Worm (Caenorhabditis elegans): ENCODE results near the gene C08B6.8.

C08B6.8 gene

ce11 chrV:10178166-10178565 lies 43.7 kb downstream of the C08B6.8 start:
- TF ChIP-seq dpl-1 (GFP tag; optimal IDR thresholded peaks at IDR 0.05) (no peak), F33H1.4 (GFP tag; IDR thresholded peaks at IDR 0.05) (no peak), B0336.3 (GFP tag; IDR thresholded peaks at IDR 0.05) (no peak), Y67H2A.10 (GFP tag; conservative IDR thresholded peaks at IDR 0.05) (no peak), ztf-6 (GFP tag; IDR thresholded peaks at IDR 0.05) (no peak), B0019.2 (GFP tag; conservative IDR thresholded peaks at IDR 0.05) (no peak), attf-3 (GFP tag; conservative IDR thresholded peaks at IDR 0.05) (0 out of 2 replicates have a peak, but pooled peaks have one; percentile 18), lsy-27 (tag; optimal IDR thresholded peaks at IDR 0.05; ENCODE audit: borderline replicate concordance, insufficient read depth) (no peak), ets-4 (GFP tag; optimal IDR thresholded peaks at IDR 0.05) (no peak), ceh-27 (GFP tag; optimal IDR thresholded peaks at IDR 0.05) (peak; percentile 56), Y53G8AR.9 (GFP tag; conservative IDR thresholded peaks at IDR 0.05) (no peak), hmg-20 (GFP tag; IDR thresholded peaks at IDR 0.05) (no peak), efl-1 (GFP tag; optimal IDR thresholded peaks at IDR 0.05) (no peak), dpff-1 (tag; optimal IDR thresholded peaks at IDR 0.05) (no peak), bed-1 (GFP tag; IDR thresholded peaks at IDR 0.05) (no peak), fkh-3 (tag; optimal IDR thresholded peaks at IDR 0.05) (no peak), ztf-22 (GFP tag; optimal IDR thresholded peaks at IDR 0.05) (no peak), lag-1 (GFP tag; IDR thresholded peaks at IDR 0.05) (no peak), nhr-90 (tag; optimal IDR thresholded peaks at IDR 0.05) (no peak), K12H6.12 (tag; optimal IDR thresholded peaks at IDR 0.05) (peak; percentile 43), let-607 (tag; optimal IDR thresholded peaks at IDR 0.05) (peak in 1 of 2 experiments; percentile 6), dox-1 (GFP tag; IDR thresholded peaks at IDR 0.05) (peak; percentile 58; the same call in 1 of the 2 replicates), akir-1 (GFP tag; optimal IDR thresholded peaks at IDR 0.05) (no peak), cebp-1 (GFP tag; IDR thresholded peaks at IDR 0.05) (no peak), cebp-1 (tag; optimal IDR thresholded peaks at IDR 0.05) (peak; percentile 32), F23B12.7 (tag; optimal IDR thresholded peaks at IDR 0.05; ENCODE audit: insufficient read depth) (no peak), hmg-1.2 (GFP tag; IDR thresholded peaks at IDR 0.05) (peak; percentile 10; the same call in 1 of the 2 replicates), lir-1 (GFP tag; conservative IDR thresholded peaks at IDR 0.05) (no peak), C06A6.2 (GFP tag; conservative IDR thresholded peaks at IDR 0.05) (no peak), tbx-9 (tag; optimal IDR thresholded peaks at IDR 0.05; ENCODE audit: borderline replicate concordance) (no peak), Y53F4B.3 (GFP tag; IDR thresholded peaks at IDR 0.05) (no peak), nhr-27 (tag; optimal IDR thresholded peaks at IDR 0.05) (no peak), unc-62 (GFP tag; optimal IDR thresholded peaks at IDR 0.05) (no peak), atf-7 (tag; optimal IDR thresholded peaks at IDR 0.05) (no peak), ccch-3 (GFP tag; optimal IDR thresholded peaks at IDR 0.05) (no peak), aptf-3 (GFP tag; IDR thresholded peaks at IDR 0.05) (no peak), Y56A3A.18 (GFP tag; IDR thresholded peaks at IDR 0.05) (no peak), egrh-3 (GFP tag; IDR thresholded peaks at IDR 0.05) (no peak), tlf-1 (GFP tag; optimal IDR thresholded peaks at IDR 0.05) (no peak), F22D6.2 (tag; optimal IDR thresholded peaks at IDR 0.05) (no peak), him-1 (tag; optimal IDR thresholded peaks at IDR 0.05) (no peak), F10E7.11 (tag; optimal IDR thresholded peaks at IDR 0.05) (no peak), egl-18 (GFP tag; IDR thresholded peaks at IDR 0.05) (no peak), F52B5.7 (tag; optimal IDR thresholded peaks at IDR 0.05) (no peak), snpc-4 (GFP tag; optimal IDR thresholded peaks at IDR 0.05) (no peak), snpc-4 (tag; optimal IDR thresholded peaks at IDR 0.05) (peak in 2 of 4 experiments; percentile 14 to 23), lin-40 (tag; optimal IDR thresholded peaks at IDR 0.05) (peak; percentile 31), hlh-12 (tag; optimal IDR thresholded peaks at IDR 0.05) (no peak), ekl-4 (GFP tag; IDR thresholded peaks at IDR 0.05) (no peak), F37B4.10 (GFP tag; IDR thresholded peaks at IDR 0.05) (no peak)

Measured in whole organism, young adult.